Fruit fly (Drosophila melanogaster) whole organism, embryonic: Measurements from ENCODE around the gene eas.
A peak's percentile ranks its signal among the peaks of the same experiment; 100 is the strongest.

Source experiments
- Abd-B ChIP-seq: fragments of 200-800 bp; sonication (Bioruptor generic); optimal IDR thresholded peaks from 2 replicates; lab custom pipeline; 2018; ENCODE audit warnings: missing biosample characterization, mild to moderate bottlenecking, missing genetic modification characterization, moderate library complexity
- CG10147 ChIP-seq: fragments of 200-800 bp; sonication (Bioruptor generic); optimal IDR thresholded peaks from 2 replicates; lab custom pipeline; 2019; ENCODE audit warnings: missing biosample characterization, mild to moderate bottlenecking, missing genetic modification characterization, moderate library complexity
- CG10274 ChIP-seq: fragments of 200-800 bp; sonication (Bioruptor generic); optimal IDR thresholded peaks from 3 replicates; lab custom pipeline; 2017; ENCODE audit warnings: missing biosample characterization, mild to moderate bottlenecking, missing genetic modification characterization
- CG10462 ChIP-seq: fragments of 200-800 bp; sonication (Bioruptor generic); optimal IDR thresholded peaks from 2 replicates; lab custom pipeline; 2016; ENCODE audit warnings: missing biosample characterization, missing genetic modification characterization
- CG11695 ChIP-seq: fragments of 200-800 bp; sonication (Bioruptor generic); IDR thresholded peaks from 3 replicates; pipeline ENCODE4 v1.3.6; 2022; ENCODE audit warnings: missing biosample characterization, missing genetic modification characterization
- CG11723 ChIP-seq: fragments of 200-800 bp; sonication (Bioruptor generic); optimal IDR thresholded peaks from 2 replicates; lab custom pipeline; 2017; ENCODE audit warnings: missing biosample characterization, mild to moderate bottlenecking, missing genetic modification characterization
- CG12299 ChIP-seq: fragments of 200-800 bp; sonication (Bioruptor generic); optimal IDR thresholded peaks from 2 replicates; lab custom pipeline; 2018; ENCODE audit warnings: missing biosample characterization, mild to moderate bottlenecking, missing genetic modification characterization
- CG12744 ChIP-seq: fragments of 200-800 bp; sonication (Bioruptor generic); optimal IDR thresholded peaks from 2 replicates; lab custom pipeline; 2016; ENCODE audit warnings: missing biosample characterization, missing genetic modification characterization
- CG14965 ChIP-seq: fragments of 200-800 bp; sonication (Bioruptor generic); optimal IDR thresholded peaks from 2 replicates; lab custom pipeline; 2016; ENCODE audit warnings: missing biosample characterization, missing genetic modification characterization, borderline replicate concordance
- CG2678 ChIP-seq: fragments of 200-800 bp; sonication (Bioruptor generic); optimal IDR thresholded peaks from 3 replicates; lab custom pipeline; 2019; ENCODE audit warnings: missing biosample characterization, mild to moderate bottlenecking, missing genetic modification characterization, moderate library complexity
- CG3065 ChIP-seq: fragments of 200-800 bp; sonication (Bioruptor generic); optimal IDR thresholded peaks from 2 replicates; lab custom pipeline; 2016; ENCODE audit warnings: missing biosample characterization, missing genetic modification characterization
- CG34376 ChIP-seq: fragments of 200-800 bp; sonication (Bioruptor generic); optimal IDR thresholded peaks from 2 replicates; lab custom pipeline; 2018; ENCODE audit warnings: missing biosample characterization, mild to moderate bottlenecking, missing genetic modification characterization
- CG3847 ChIP-seq: fragments of 200-800 bp; sonication (Bioruptor generic); IDR thresholded peaks from 2 replicates; pipeline ENCODE4 v1.3.6; 2022; ENCODE audit warnings: missing biosample characterization, missing genetic modification characterization
- CG42726 ChIP-seq: fragments of 200-800 bp; sonication (Bioruptor generic); IDR thresholded peaks from 2 replicates; pipeline ENCODE4 v1.3.6; 2022; ENCODE audit warnings: missing biosample characterization, missing genetic modification characterization; ENCODE audit not compliant: partially characterized antibody
- CG4617 ChIP-seq: fragments of 200-800 bp; sonication (Bioruptor generic); optimal IDR thresholded peaks from 3 replicates; lab custom pipeline; 2016; ENCODE audit warnings: missing biosample characterization, missing genetic modification characterization, borderline replicate concordance
- CG4730 ChIP-seq: fragments of 200-800 bp; sonication (Bioruptor generic); IDR thresholded peaks from 2 replicates; pipeline ENCODE4 v1.3.6; 2022; ENCODE audit warnings: missing biosample characterization, missing genetic modification characterization
- CG8765 ChIP-seq: fragments of 200-800 bp; sonication (Bioruptor generic); IDR thresholded peaks from 2 replicates; pipeline ENCODE4 v1.3.6; 2022; ENCODE audit warnings: missing biosample characterization, missing genetic modification characterization
- Camta ChIP-seq: fragments of 200-800 bp; sonication (Bioruptor generic); optimal IDR thresholded peaks from 2 replicates; lab custom pipeline; 2016; ENCODE audit warnings: missing biosample characterization, missing genetic modification characterization
- D19A ChIP-seq: fragments of 200-800 bp; optimal IDR thresholded peaks from 3 replicates; lab custom pipeline; 2019; ENCODE audit warnings: missing biosample characterization, mild to moderate bottlenecking, missing genetic modification characterization, moderate library complexity
- Elba2 ChIP-seq: fragments of 200-800 bp; sonication (Bioruptor generic); optimal IDR thresholded peaks from 3 replicates; lab custom pipeline; 2016; ENCODE audit warnings: missing biosample characterization, missing genetic modification characterization
- H2.0 ChIP-seq: fragments of 200-800 bp; sonication (Bioruptor generic); IDR thresholded peaks from 2 replicates; pipeline ENCODE4 v1.3.6; 2022; ENCODE audit warnings: missing biosample characterization, missing genetic modification characterization
- HmgZ ChIP-seq: fragments of 200-800 bp; sonication (Bioruptor generic); optimal IDR thresholded peaks from 2 replicates; lab custom pipeline; 2018; ENCODE audit warnings: missing biosample characterization, mild to moderate bottlenecking, missing genetic modification characterization
- Hr78 ChIP-seq, 2 experiments: fragments of 200-800 bp in 1 of 2; fragments of >200 bp in 1 of 2; sonication (Bioruptor generic) in 1 of 2; optimal IDR thresholded peaks; 2 replicates each; lab custom pipeline; 2017 to 2019; ENCODE audit warnings: missing biosample characterization in 2 of 2, missing genetic modification characterization in 2 of 2, mild to moderate bottlenecking in 1 of 2, moderate library complexity in 1 of 2
- Hsf ChIP-seq: fragments of 200-800 bp; sonication (Bioruptor generic); optimal IDR thresholded peaks from 3 replicates; lab custom pipeline; 2016; ENCODE audit warnings: missing biosample characterization, missing genetic modification characterization
- Lhr ChIP-seq: fragments of 200-800 bp; sonication (Bioruptor generic); optimal IDR thresholded peaks from 3 replicates; lab custom pipeline; 2017; ENCODE audit warnings: mild to moderate bottlenecking, missing biosample characterization, missing genetic modification reagents, missing genetic modification characterization
- NC2β ChIP-seq: fragments of 200-800 bp; sonication (Bioruptor generic); optimal IDR thresholded peaks from 2 replicates; lab custom pipeline; 2016; ENCODE audit warnings: missing biosample characterization, missing genetic modification characterization
- Neu2 ChIP-seq: fragments of 200-800 bp; sonication (Bioruptor generic); optimal IDR thresholded peaks from 3 replicates; lab custom pipeline; 2016; ENCODE audit warnings: missing biosample characterization, missing genetic modification characterization, borderline replicate concordance
- PHDP ChIP-seq: fragments of 200-800 bp; sonication (Bioruptor generic); optimal IDR thresholded peaks from 3 replicates; lab custom pipeline; 2018; ENCODE audit warnings: missing biosample characterization, mild to moderate bottlenecking, missing genetic modification characterization, moderate library complexity
- Rx ChIP-seq: fragments of 200-800 bp; sonication (Bioruptor generic); IDR thresholded peaks from 2 replicates; pipeline ENCODE4 v1.3.6; 2022; ENCODE audit warnings: missing biosample characterization, missing genetic modification characterization
- Sry-δ ChIP-seq: fragments of 200-800 bp; sonication (Bioruptor generic); optimal IDR thresholded peaks from 2 replicates; lab custom pipeline; 2016; ENCODE audit warnings: missing biosample characterization, missing genetic modification characterization
- Stat92E ChIP-seq, 3 experiments: fragments of >200 bp in 2 of 3; fragments of 200-800 bp in 1 of 3; sonication (Bioruptor generic) in 1 of 3; optimal IDR thresholded peaks; 2 replicates each; lab custom pipeline; 2017 to 2019; ENCODE audit warnings: missing biosample characterization in 3 of 3, missing genetic modification characterization in 3 of 3, mild to moderate bottlenecking in 1 of 3, moderate library complexity in 1 of 3
- caup ChIP-seq: fragments of 200-800 bp; sonication (Bioruptor generic); optimal IDR thresholded peaks from 3 replicates; lab custom pipeline; 2017; ENCODE audit warnings: missing biosample characterization, mild to moderate bottlenecking, missing genetic modification characterization, moderate library complexity; ENCODE audit not compliant: severe bottlenecking
- crp ChIP-seq, 2 experiments: fragments of 200-800 bp; sonication (Bioruptor generic); optimal IDR thresholded peaks; 2 replicates in 1 of 2; 3 replicates in 1 of 2; lab custom pipeline; 2017; ENCODE audit warnings: missing biosample characterization in 2 of 2, missing genetic modification characterization in 2 of 2, mild to moderate bottlenecking in 1 of 2, moderate library complexity in 1 of 2
- emc ChIP-seq: fragments of 200-800 bp; sonication (Bioruptor generic); optimal IDR thresholded peaks from 2 replicates; lab custom pipeline; 2016; ENCODE audit warnings: missing biosample characterization, missing genetic modification characterization
- fd96Cb ChIP-seq: fragments of 200-800 bp; sonication (Bioruptor generic); optimal IDR thresholded peaks from 2 replicates; lab custom pipeline; 2018; ENCODE audit warnings: missing biosample characterization, mild to moderate bottlenecking, missing genetic modification characterization, moderate library complexity
- ham ChIP-seq: fragments of 200-800 bp; sonication (Bioruptor generic); IDR thresholded peaks from 2 replicates; pipeline ENCODE4 v1.3.6; 2022; ENCODE audit warnings: missing biosample characterization, missing genetic modification characterization
- hbn ChIP-seq: fragments of 200-800 bp; sonication (Bioruptor generic); IDR thresholded peaks from 2 replicates; pipeline ENCODE4 v1.3.6; 2022; ENCODE audit warnings: missing biosample characterization, missing genetic modification characterization; ENCODE audit not compliant: partially characterized antibody
- hkb ChIP-seq, 2 experiments: fragments of 200-800 bp in 1 of 2; fragments of >200 bp in 1 of 2; sonication (Bioruptor generic) in 1 of 2; IDR thresholded peaks in 1 of 2; optimal IDR thresholded peaks in 1 of 2; 2 replicates each; pipeline versions ENCODE4 v1.3.6 to Lab custom; 2017 to 2022; ENCODE audit warnings: missing biosample characterization in 1 of 2, missing genetic modification characterization in 1 of 2
- nom ChIP-seq: fragments of 200-800 bp; sonication (Bioruptor generic); optimal IDR thresholded peaks from 2 replicates; lab custom pipeline; 2017; ENCODE audit warnings: missing biosample characterization, missing genetic modification characterization, mild to moderate bottlenecking, moderate library complexity, missing genetic modification reagents
- sd ChIP-seq: fragments of 200-800 bp; sonication (Bioruptor generic); optimal IDR thresholded peaks from 3 replicates; lab custom pipeline; 2018; ENCODE audit warnings: missing biosample characterization, mild to moderate bottlenecking, missing genetic modification characterization, moderate library complexity
- so ChIP-seq: fragments of 200-800 bp; sonication (Bioruptor generic); IDR thresholded peaks from 3 replicates; pipeline ENCODE4 v1.3.6; 2022; ENCODE audit warnings: missing biosample characterization, missing genetic modification characterization
- sr ChIP-seq: fragments of 200-800 bp; sonication (Bioruptor generic); IDR thresholded peaks from 3 replicates; pipeline ENCODE4 v1.3.6; 2022; ENCODE audit warnings: missing biosample characterization, missing genetic modification characterization
- stwl ChIP-seq: fragments of 200-800 bp; sonication (Bioruptor generic); optimal IDR thresholded peaks from 3 replicates; lab custom pipeline; 2018; ENCODE audit warnings: missing biosample characterization, mild to moderate bottlenecking, missing genetic modification characterization, moderate library complexity
- tgo ChIP-seq: fragments of 200-800 bp; sonication (Bioruptor generic); IDR thresholded peaks from 3 replicates; pipeline ENCODE4 v1.3.6; 2022; ENCODE audit warnings: missing biosample characterization, missing genetic modification characterization
- tll ChIP-seq, 2 experiments: fragments of 200-800 bp in 1 of 2; fragments of >200 bp in 1 of 2; sonication (Bioruptor generic) in 1 of 2; optimal IDR thresholded peaks; 2 replicates each; lab custom pipeline; 2017 to 2019; ENCODE audit warnings: missing biosample characterization in 2 of 2, missing genetic modification characterization in 2 of 2, mild to moderate bottlenecking in 1 of 2, moderate library complexity in 1 of 2
- trh ChIP-seq: fragments of 200-800 bp; sonication (Bioruptor generic); optimal IDR thresholded peaks from 2 replicates; lab custom pipeline; 2016; ENCODE audit warnings: missing biosample characterization, missing genetic modification characterization
- tx ChIP-seq: fragments of 200-800 bp; sonication (Bioruptor generic); optimal IDR thresholded peaks from 2 replicates; lab custom pipeline; 2016; ENCODE audit warnings: missing biosample characterization, missing genetic modification characterization
- zen2 ChIP-seq: fragments of 200-800 bp; sonication (Bioruptor generic); IDR thresholded peaks from 3 replicates; pipeline ENCODE4 v1.3.6; 2022; ENCODE audit warnings: missing biosample characterization, missing genetic modification characterization; ENCODE audit not compliant: partially characterized antibody

The eas gene

dm6 chrX:16275854-16276338 is 2.2 kb upstream of the eas start, which contains the start of the genes kat80 and Prosalpha4 (continued):
- TF ChIP-seq PHDP (tag; lab: Kevin White, UChicago) (peak; percentile 32), CG12299 (tag; lab: Kevin White, UChicago) (no peak), Rx (GFP tag; lab: Robert Waterston, UW) (no peak), tgo (GFP tag; lab: Robert Waterston, UW) (no peak), fd96Cb (tag; lab: Kevin White, UChicago) (peak; percentile 20), tll (GFP tag; optimal IDR thresholded peaks at IDR 0.05; lab: Kevin White, UChicago) (no peak), sr (GFP tag; lab: Robert Waterston, UW) (no peak), CG11695 (GFP tag; lab: Robert Waterston, UW) (0 out of 3 replicates have a peak, but pooled peaks have one; percentile 7), ham (GFP tag; lab: Robert Waterston, UW) (no peak), Lhr (GFP tag; lab: Kevin White, UChicago) (no peak), sd (tag; lab: Kevin White, UChicago) (peak; percentile 37), D19A (tag; lab: Kevin White, UChicago) (peak; percentile 29), Sry-δ (GFP tag; lab: Kevin White, UChicago) (peak; percentile 25), CG2678 (peak; percentile 55), CG10274 (GFP tag; lab: Kevin White, UChicago) (no peak), NC2β (GFP tag; lab: Kevin White, UChicago) (no peak), hkb (optimal IDR thresholded peaks at IDR 0.05; lab: Kevin White, UChicago) (no peak), hkb (GFP tag; IDR thresholded peaks at IDR 0.05; lab: Robert Waterston, UW) (no peak), CG11723 (GFP tag; lab: Kevin White, UChicago) (no peak), caup (peak; percentile 20), Elba2 (no peak), CG42726 (GFP tag; lab: Robert Waterston, UW) (peak; percentile 41; the same call in 1 of the 2 replicates), CG4730 (GFP tag; lab: Robert Waterston, UW) (no peak), Hsf (GFP tag; lab: Kevin White, UChicago) (no peak), Abd-B (peak; percentile 5), CG12744 (GFP tag; lab: Kevin White, UChicago) (no peak), CG10462 (no peak), trh (GFP tag; lab: Kevin White, UChicago) (no peak), CG8765 (no peak), Neu2 (no peak), Stat92E (GFP tag; optimal IDR thresholded peaks at IDR 0.05; lab: Kevin White, UChicago) (no peak), CG4617 (GFP tag; lab: Kevin White, UChicago) (no peak), Hr78 (GFP tag; optimal IDR thresholded peaks at IDR 0.05; lab: Kevin White, UChicago) (no peak), hbn (peak; percentile 48), HmgZ (tag; lab: Kevin White, UChicago) (no peak), stwl (tag; lab: Kevin White, UChicago) (peak; percentile 4), so (no peak), Camta (GFP tag; lab: Kevin White, UChicago) (no peak), CG10147 (peak; percentile 35), CG34376 (GFP tag; lab: Kevin White, UChicago) (no peak), H2.0 (GFP tag; lab: Robert Waterston, UW) (no peak), CG3065 (GFP tag; lab: Kevin White, UChicago) (no peak), CG14965 (no peak), nom (no peak), tx (GFP tag; lab: Kevin White, UChicago) (no peak), zen2 (GFP tag; lab: Robert Waterston, UW) (no peak; the same call in 2 of the 3 replicates), CG3847 (peak; percentile 34; the same call in 1 of the 2 replicates), emc (no peak), crp (GFP tag; optimal IDR thresholded peaks at IDR 0.05; lab: Kevin White, UChicago) (peak in 1 of 2 experiments; percentile 60)
